Fruit fly (Drosophila melanogaster) whole organism: ENCODE results near the gene CG4907.

Source experiments
- CG8478 ChIP-seq: fragments of >200 bp; optimal IDR thresholded peaks from 2 replicates; lab custom pipeline; 2018; ENCODE audit warnings: inconsistent platforms
- Dll ChIP-seq: fragments of >200 bp; optimal IDR thresholded peaks from 2 replicates; lab custom pipeline; 2017
- EcR ChIP-seq, 2 experiments: fragments of >200 bp; optimal IDR thresholded peaks; 2 replicates each; lab custom pipeline; 2017; ENCODE audit warnings: missing biosample characterization in 2 of 2, missing genetic modification characterization in 2 of 2, missing genetic modification reagents in 2 of 2
- pan ChIP-seq: fragments of >200 bp; optimal IDR thresholded peaks from 2 replicates; lab custom pipeline; 2017
- psq ChIP-seq: fragments of >200 bp; optimal IDR thresholded peaks from 2 replicates; lab custom pipeline; 2017
- usp ChIP-seq: fragments of >200 bp; optimal IDR thresholded peaks from 2 replicates; lab custom pipeline; 2017; ENCODE audit warnings: missing biosample characterization, missing genetic modification characterization, mixed read lengths

CG4907 gene

dm6 chr3R:22747423-22748090, 37.0 kb upstream of the CG4907 start, which contains the start of gene CG17141:
Gene CG17141, minus strand, starts transcription at chr3R:22747599.
- TF ChIP-seq psq (lab: Kevin White, UChicago) (no peak), Dll (lab: Kevin White, UChicago) (no peak), CG8478 (lab: Kevin White, UChicago) (no peak), usp (GFP tag; lab: Kevin White, UChicago) (no peak), pan (no peak), EcR (GFP tag; optimal IDR thresholded peaks at IDR 0.05; lab: Kevin White, UChicago) (no peak)

- TF ChIP-seq usp (GFP tag; lab: Kevin White, UChicago) (no peak), CG8478 (lab: Kevin White, UChicago) (no peak), EcR (GFP tag; optimal IDR thresholded peaks at IDR 0.05; lab: Kevin White, UChicago) (no peak), pan (no peak), psq (lab: Kevin White, UChicago) (no peak), Dll (lab: Kevin White, UChicago) (no peak)
Observed at dm6 chr3R:22745432-22745831, 34.9 kb upstream of the CG4907 start, which contains the start of the genes vret and HP1c. Gene vret, minus strand, starts transcription at chr3R:22745581. Gene HP1c, plus strand, starts transcription at chr3R:22745620.

dm6 chr3R:22740930-22741329, 30.4 kb upstream of the CG4907 start, which contains the start of the genes Dcr-1 and CG6985:
Gene Dcr-1, minus strand, starts transcription at chr3R:22741091.
Gene CG6985, plus strand, starts transcription at chr3R:22741150.
- no peak for TF ChIP-seq pan
- no peak for TF ChIP-seq psq (lab: Kevin White, UChicago)
- TF ChIP-seq usp (GFP tag; lab: Kevin White, UChicago): no peak
- TF ChIP-seq Dll (lab: Kevin White, UChicago): no peak
- no peak for TF ChIP-seq EcR (GFP tag; optimal IDR thresholded peaks at IDR 0.05; lab: Kevin White, UChicago)

dm6 chr3R:22733751-22734150, 23.2 kb upstream of the CG4907 start, which contains the start of gene Takl2:
Gene Takl2, minus strand, starts transcription at chr3R:22733851.
- TF ChIP-seq Dll (lab: Kevin White, UChicago) (no peak), pan (no peak), CG8478 (lab: Kevin White, UChicago) (no peak), psq (lab: Kevin White, UChicago) (no peak), EcR (GFP tag; optimal IDR thresholded peaks at IDR 0.05; lab: Kevin White, UChicago) (no peak), usp (GFP tag; lab: Kevin White, UChicago) (no peak)

- TF ChIP-seq pan (no peak), psq (lab: Kevin White, UChicago) (no peak), usp (GFP tag; lab: Kevin White, UChicago) (no peak), EcR (GFP tag; optimal IDR thresholded peaks at IDR 0.05; lab: Kevin White, UChicago) (no peak), CG8478 (lab: Kevin White, UChicago) (no peak), Dll (lab: Kevin White, UChicago) (no peak)
Observed at dm6 chr3R:22732995-22733394, 22.4 kb upstream of the CG4907 start.

dm6 chr3R:22727857-22728256, 17.3 kb upstream of the CG4907 start:
- TF ChIP-seq psq (lab: Kevin White, UChicago) (no peak), pan (no peak), usp (GFP tag; lab: Kevin White, UChicago) (no peak), CG8478 (lab: Kevin White, UChicago) (no peak), Dll (lab: Kevin White, UChicago) (no peak), EcR (GFP tag; optimal IDR thresholded peaks at IDR 0.05; lab: Kevin White, UChicago) (no peak)

- TF ChIP-seq psq (lab: Kevin White, UChicago) (no peak), pan (no peak), Dll (lab: Kevin White, UChicago) (no peak), usp (GFP tag; lab: Kevin White, UChicago) (no peak), EcR (GFP tag; optimal IDR thresholded peaks at IDR 0.05; lab: Kevin White, UChicago) (no peak), CG8478 (lab: Kevin White, UChicago) (no peak)
Observed at dm6 chr3R:22727456-22727833, 16.9 kb upstream of the CG4907 start.

- no peak for TF ChIP-seq EcR (GFP tag; optimal IDR thresholded peaks at IDR 0.05; lab: Kevin White, UChicago)
- TF ChIP-seq pan: no peak
- TF ChIP-seq psq (lab: Kevin White, UChicago): no peak
- TF ChIP-seq usp (GFP tag; lab: Kevin White, UChicago): no peak
- TF ChIP-seq Dll (lab: Kevin White, UChicago): no peak
- TF ChIP-seq CG8478 (lab: Kevin White, UChicago): no peak
Observed at dm6 chr3R:22726771-22727455, 16.4 kb upstream of the CG4907 start, which contains the start of gene CG45049. Gene CG45049, plus strand, starts transcription at chr3R:22726967.

- TF ChIP-seq EcR (GFP tag; optimal IDR thresholded peaks at IDR 0.05; lab: Kevin White, UChicago): no peak
- no peak for TF ChIP-seq psq (lab: Kevin White, UChicago)
- no peak for TF ChIP-seq Dll (lab: Kevin White, UChicago)
- TF ChIP-seq usp (GFP tag; lab: Kevin White, UChicago): no peak
- no peak for TF ChIP-seq pan
- no peak for TF ChIP-seq CG8478 (lab: Kevin White, UChicago)
Observed at dm6 chr3R:22726031-22726770, 15.6 kb upstream of the CG4907 start, which contains the start of gene RNF220. Gene RNF220, minus strand, starts transcription at chr3R:22726414.

dm6 chr3R:22724149-22724973, 13.8 kb upstream of the CG4907 start, which contains the start of gene Irp-1A:
Gene Irp-1A, minus strand, starts transcription at chr3R:22724587.
- TF ChIP-seq CG8478 (lab: Kevin White, UChicago) (no peak), Dll (lab: Kevin White, UChicago) (no peak), pan (no peak), usp (GFP tag; lab: Kevin White, UChicago) (no peak), psq (lab: Kevin White, UChicago) (no peak)
